Worm (Caenorhabditis elegans) whole organism, late embryonic: Measurements from ENCODE around the gene K10C9.7.

Experiments
- npax-4 ChIP-seq: sonication (generic microtip); optimal IDR thresholded peaks from 2 replicates; lab custom pipeline; 2016; ENCODE audit warnings: missing genetic modification characterization, missing compliant biosample characterization
- pros-1 ChIP-seq: fragments of 150-350 bp; optimal IDR thresholded peaks from 2 replicates; lab custom pipeline; 2014; ENCODE audit warnings: missing biosample characterization, missing genetic modification reagents, missing genetic modification characterization
- tbx-7 ChIP-seq: sonication (generic microtip); optimal IDR thresholded peaks from 2 replicates; lab custom pipeline; 2016; ENCODE audit warnings: missing genotype, missing genetic modification characterization, missing compliant biosample characterization
- ztf-16 ChIP-seq: sonication (generic microtip); optimal IDR thresholded peaks from 2 replicates; lab custom pipeline; 2017; ENCODE audit warnings: missing genetic modification characterization, missing compliant biosample characterization

DNA sequence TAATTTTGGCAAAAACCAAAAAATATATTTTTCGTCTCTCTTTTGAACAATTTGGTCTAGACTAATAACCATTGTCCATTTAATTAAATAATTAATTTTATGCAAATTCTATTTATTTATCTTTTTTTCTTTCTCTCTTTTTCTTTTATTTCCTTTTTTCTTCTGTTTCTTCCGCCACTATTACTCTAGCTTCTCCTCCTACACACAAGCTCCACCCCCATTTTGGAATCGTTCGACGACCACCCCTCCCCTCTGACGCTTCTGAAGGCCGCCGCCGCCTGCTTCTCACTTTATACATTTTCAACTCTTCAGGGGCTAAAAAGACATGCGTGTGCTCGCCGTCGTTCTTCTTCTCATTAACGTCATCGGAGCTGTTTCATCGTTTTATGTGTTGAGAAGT is 7.6 kb upstream of the K10C9.7 start, which contains the start of gene K10C9.1:
- TF ChIP-seq npax-4 (tag; lab: Kevin White, UChicago) (no peak), pros-1 (tag; lab: Kevin White, UChicago) (no peak), ztf-16 (no peak), tbx-7 (tag; lab: Kevin White, UChicago) (no peak)
